Fruit fly (Drosophila melanogaster): Measurements from ENCODE around the gene Arp5.

Arp5 gene

DNA sequence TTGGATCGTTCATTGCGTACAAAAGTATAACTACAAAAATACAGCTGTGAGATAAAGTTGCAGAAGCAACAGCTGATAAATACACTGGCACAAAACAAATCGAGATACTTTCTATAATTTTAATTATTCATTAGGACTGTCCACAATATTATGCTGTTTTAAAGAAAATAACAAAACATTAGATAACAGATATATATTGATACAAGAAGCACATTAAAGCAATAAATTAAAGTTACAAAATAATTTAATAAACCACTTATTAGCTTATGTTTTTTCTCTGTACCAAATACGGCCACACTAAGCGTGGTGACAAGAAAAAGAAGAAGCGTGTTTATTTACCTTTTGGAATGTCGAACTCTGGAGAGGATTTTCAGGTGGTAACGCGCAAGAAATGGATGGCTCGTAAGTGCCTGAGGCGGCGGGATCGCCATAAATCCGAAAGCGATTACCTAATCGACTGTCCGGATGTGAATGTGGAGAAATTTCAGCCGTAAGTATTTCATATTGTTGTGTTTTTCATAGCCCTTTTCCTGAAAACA is 35.0 kb downstream of the Arp5 start, which contains the start of the genes CG7988 and CG7183 (continued):
- TF ChIP-seq CG6254 (GFP tag; optimal IDR thresholded peaks at IDR 0.05), result peak; percentile 87
- peak; percentile 94 for TF ChIP-seq maf-S (GFP tag; optimal IDR thresholded peaks at IDR 0.05)
- peak; percentile 93 for TF ChIP-seq Rx (GFP tag; IDR thresholded peaks at IDR 0.05)
- TF ChIP-seq MBD-R2 (GFP tag; IDR thresholded peaks at IDR 0.05), result peak; percentile 99
- TF ChIP-seq CG31224 (GFP tag; IDR thresholded peaks at IDR 0.05), result peak; percentile 95
- peak; percentile 98 for TF ChIP-seq CG2120 (GFP tag; optimal IDR thresholded peaks at IDR 0.05)
- TF ChIP-seq Nf-YC (tag; optimal IDR thresholded peaks at IDR 0.05), result peak; percentile 88
- TF ChIP-seq schlank (tag; optimal IDR thresholded peaks at IDR 0.05), result peak; percentile 85
- peak; percentile 99 for TF ChIP-seq gcm (GFP tag; optimal IDR thresholded peaks at IDR 0.05)
- TF ChIP-seq luna (GFP tag; optimal IDR thresholded peaks at IDR 0.05), result peak; percentile 87
- TF ChIP-seq pita (GFP tag; optimal IDR thresholded peaks at IDR 0.05), result no peak
- peak; percentile 95 for TF ChIP-seq pnt (GFP tag; optimal IDR thresholded peaks at IDR 0.05)
- TF ChIP-seq CG11093 (GFP tag; IDR thresholded peaks at IDR 0.05), result peak; percentile 98
- peak; percentile 98 for TF ChIP-seq ap (GFP tag; IDR thresholded peaks at IDR 0.05)
- TF ChIP-seq sens-2 (GFP tag; IDR thresholded peaks at IDR 0.05), result peak; percentile 93
- TF ChIP-seq CG13624 (GFP tag; optimal IDR thresholded peaks at IDR 0.05), result peak; percentile 95
- peak; percentile 97 for TF ChIP-seq CG7372 (GFP tag; IDR thresholded peaks at IDR 0.05)
- peak; percentile 90 for TF ChIP-seq CG16779 (GFP tag; IDR thresholded peaks at IDR 0.05)
- TF ChIP-seq gem (tag; optimal IDR thresholded peaks at IDR 0.05), result peak; percentile 100
- TF ChIP-seq CG13424 (tag; optimal IDR thresholded peaks at IDR 0.05), result peak; percentile 99
- TF ChIP-seq CG9727 (GFP tag; optimal IDR thresholded peaks at IDR 0.05), result peak; percentile 98
- peak; percentile 93 for TF ChIP-seq CG5953 (GFP tag; IDR thresholded peaks at IDR 0.05)
- peak; percentile 84 for TF ChIP-seq CG11398 (GFP tag; optimal IDR thresholded peaks at IDR 0.05)
- peak; percentile 88 for TF ChIP-seq Antp (GFP tag; optimal IDR thresholded peaks at IDR 0.05)
- TF ChIP-seq CG3065 (GFP tag; optimal IDR thresholded peaks at IDR 0.05), result peak; percentile 94
- peak; percentile 97 for TF ChIP-seq CG11504 (tag; optimal IDR thresholded peaks at IDR 0.05)
- TF ChIP-seq Xrp1 (GFP tag; IDR thresholded peaks at IDR 0.05), result peak; percentile 99
- TF ChIP-seq danr (GFP tag; IDR thresholded peaks at IDR 0.05), result peak; percentile 96
- peak; percentile 90 for TF ChIP-seq shn (GFP tag; optimal IDR thresholded peaks at IDR 0.05)
- TF ChIP-seq CG7271 (tag; optimal IDR thresholded peaks at IDR 0.05), result peak; percentile 96
- peak; percentile 99 for TF ChIP-seq ttk (GFP tag; IDR thresholded peaks at IDR 0.05)
- peak; percentile 86 for TF ChIP-seq CG17802 (tag; optimal IDR thresholded peaks at IDR 0.05)
- peak; percentile 98 for TF ChIP-seq ase (GFP tag; IDR thresholded peaks at IDR 0.05)
- TF ChIP-seq Sin3A (optimal IDR thresholded peaks at IDR 0.05), result peak; percentile 14
- TF ChIP-seq CG34224 (GFP tag; IDR thresholded peaks at IDR 0.05; ENCODE audit: partially characterized antibody), result no peak
- TF ChIP-seq MESR4 (GFP tag; optimal IDR thresholded peaks at IDR 0.05), result peak; percentile 56
- TF ChIP-seq CG1603 (tag; optimal IDR thresholded peaks at IDR 0.05), result peak; percentile 90
- peak; percentile 98 for TF ChIP-seq CG15269 (tag; optimal IDR thresholded peaks at IDR 0.05)
- TF ChIP-seq Doc3 (GFP tag; IDR thresholded peaks at IDR 0.05; ENCODE audit: partially characterized antibody), result no peak
- peak; percentile 91 for TF ChIP-seq vfl (GFP tag; optimal IDR thresholded peaks at IDR 0.05)
- TF ChIP-seq Lhr (GFP tag; optimal IDR thresholded peaks at IDR 0.05), result peak; percentile 94
- TF ChIP-seq ab (GFP tag; optimal IDR thresholded peaks at IDR 0.05), result peak; percentile 62
- peak; percentile 98 for TF ChIP-seq Drgx (GFP tag; IDR thresholded peaks at IDR 0.05)
- peak; percentile 95 for TF ChIP-seq dan (GFP tag; IDR thresholded peaks at IDR 0.05)
- TF ChIP-seq CG10959 (GFP tag; IDR thresholded peaks at IDR 0.05), result peak; percentile 97
- TF ChIP-seq sc (optimal IDR thresholded peaks at IDR 0.05), result no peak
- peak; percentile 97 for TF ChIP-seq sc (GFP tag; optimal IDR thresholded peaks at IDR 0.05)
- peak; percentile 96 for TF ChIP-seq lab (GFP tag; optimal IDR thresholded peaks at IDR 0.05)
- peak; percentile 94 for TF ChIP-seq CG1529 (GFP tag; optimal IDR thresholded peaks at IDR 0.05)
- TF ChIP-seq mirr (GFP tag; optimal IDR thresholded peaks at IDR 0.05), result peak; percentile 64
- TF ChIP-seq D19A (tag; optimal IDR thresholded peaks at IDR 0.05), result peak; percentile 95
- TF ChIP-seq CG32772 (GFP tag; IDR thresholded peaks at IDR 0.05), result peak; percentile 99
